Fruit fly (Drosophila melanogaster) whole organism: ENCODE results near the gene CG13123.

Source experiments
- CG8478 ChIP-seq: fragments of >200 bp; optimal IDR thresholded peaks from 2 replicates; lab custom pipeline; 2018; ENCODE audit warnings: inconsistent platforms
- Dll ChIP-seq: fragments of >200 bp; optimal IDR thresholded peaks from 2 replicates; lab custom pipeline; 2017
- EcR ChIP-seq, 2 experiments: fragments of >200 bp; optimal IDR thresholded peaks; 2 replicates each; lab custom pipeline; 2017; ENCODE audit warnings: missing biosample characterization in 2 of 2, missing genetic modification characterization in 2 of 2, missing genetic modification reagents in 2 of 2
- pan ChIP-seq: fragments of >200 bp; optimal IDR thresholded peaks from 2 replicates; lab custom pipeline; 2017
- psq ChIP-seq: fragments of >200 bp; optimal IDR thresholded peaks from 2 replicates; lab custom pipeline; 2017
- usp ChIP-seq: fragments of >200 bp; optimal IDR thresholded peaks from 2 replicates; lab custom pipeline; 2017; ENCODE audit warnings: missing biosample characterization, missing genetic modification characterization, mixed read lengths

CG13123 gene

DNA sequence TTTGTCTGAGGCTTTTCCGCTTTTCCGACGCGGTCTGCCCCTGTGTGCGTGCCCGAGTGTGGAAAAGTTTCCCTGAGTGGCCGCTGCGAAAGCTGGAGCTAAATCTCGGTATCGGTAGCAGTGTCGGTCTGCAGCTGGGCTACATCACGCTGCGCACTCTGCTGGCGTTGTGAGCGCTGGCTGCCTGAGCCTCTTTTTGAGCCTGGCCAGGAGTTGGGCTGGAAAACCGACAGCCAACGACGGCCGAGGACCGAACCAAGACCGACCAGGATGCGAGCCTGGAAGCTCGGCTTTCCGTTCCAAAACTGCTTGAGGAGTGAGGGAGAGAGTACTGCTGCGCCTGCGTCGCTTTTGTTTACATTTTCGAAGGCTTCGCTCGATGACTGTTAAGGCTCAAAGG lies 49.1 kb downstream of the CG13123 start:
- TF ChIP-seq psq (lab: Kevin White, UChicago) (no peak), Dll (lab: Kevin White, UChicago) (no peak), EcR (GFP tag; optimal IDR thresholded peaks at IDR 0.05; lab: Kevin White, UChicago) (no peak), usp (GFP tag; lab: Kevin White, UChicago) (no peak), pan (no peak), CG8478 (lab: Kevin White, UChicago) (no peak)
